Fruit fly (Drosophila melanogaster): ENCODE results near the gene kibra.

dm6 chr3R:14691019-14691777 lies 32.9 kb downstream of the kibra start:
- TF ChIP-seq EcR (GFP tag; optimal IDR thresholded peaks at IDR 0.05) (peak; percentile 79), CG4496 (GFP tag; IDR thresholded peaks at IDR 0.05) (no peak), CG8301 (tag; optimal IDR thresholded peaks at IDR 0.05) (peak; percentile 41), gl (tag; optimal IDR thresholded peaks at IDR 0.05) (no peak), D1 (tag; optimal IDR thresholded peaks at IDR 0.05) (no peak), CG15710 (tag; optimal IDR thresholded peaks at IDR 0.05) (peak; percentile 72)
